Worm (Caenorhabditis elegans): ENCODE measurements around the gene cept-1.

Gene cept-1

DNA sequence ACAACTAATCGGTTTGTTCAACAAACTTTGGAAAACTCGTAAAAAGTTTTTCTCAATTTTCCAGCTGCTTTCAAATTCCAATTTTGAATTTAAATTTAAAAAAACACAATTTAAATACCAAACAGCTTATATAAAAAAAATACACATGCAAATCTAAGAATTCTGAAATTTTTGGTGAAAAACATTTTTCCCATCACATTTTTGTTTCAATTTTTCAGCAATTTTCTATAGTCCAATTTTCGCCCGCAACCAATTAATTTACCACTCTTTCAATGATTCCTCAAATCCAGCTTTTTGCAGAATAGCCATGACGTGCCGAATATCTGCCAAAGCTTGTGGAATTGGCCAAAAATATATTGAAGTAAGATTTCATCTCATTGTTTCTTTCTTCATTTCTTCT, at the start of gene cept-1:
TSS of gene cept-1 (plus strand) at position 301 of the 400 bp plus-strand sequence.
- TF ChIP-seq pha-4 (tag; optimal IDR thresholded peaks at IDR 0.05): no peak
- no peak for TF ChIP-seq skn-1 (tag; optimal IDR thresholded peaks at IDR 0.05)
- no peak for TF ChIP-seq elt-2 (tag; optimal IDR thresholded peaks at IDR 0.05)
- TF ChIP-seq ztf-11 (tag; optimal IDR thresholded peaks at IDR 0.05): no peak
- TF ChIP-seq nhr-43 (tag; optimal IDR thresholded peaks at IDR 0.05; ENCODE audit: poor library complexity, severe bottlenecking): no peak

ce11 chrX:12712353-12712752, 49.5 kb upstream of the cept-1 start, which contains the start of gene rgs-2:
TSS of gene rgs-2 (plus strand) at chrX:12712653.
- TF ChIP-seq fkh-10 (GFP tag; optimal IDR thresholded peaks at IDR 0.05) (no peak), jun-1 (tag; optimal IDR thresholded peaks at IDR 0.05) (no peak), zag-1 (tag; optimal IDR thresholded peaks at IDR 0.05) (no peak), nhr-237 (tag; optimal IDR thresholded peaks at IDR 0.05) (no peak), snpc-4 (tag; optimal IDR thresholded peaks at IDR 0.05) (no peak), lin-15B (tag; optimal IDR thresholded peaks at IDR 0.05) (no peak), ceh-82 (tag; optimal IDR thresholded peaks at IDR 0.05) (no peak), skn-1 (tag; optimal IDR thresholded peaks at IDR 0.05) (no peak), tbx-2 (tag; optimal IDR thresholded peaks at IDR 0.05) (no peak), nhr-67 (tag; optimal IDR thresholded peaks at IDR 0.05) (no peak), nhr-76 (tag; optimal IDR thresholded peaks at IDR 0.05) (no peak), nhr-43 (tag; optimal IDR thresholded peaks at IDR 0.05; ENCODE audit: poor library complexity, severe bottlenecking) (no peak), fkh-2 (tag; optimal IDR thresholded peaks at IDR 0.05) (no peak), nhr-28 (tag; optimal IDR thresholded peaks at IDR 0.05) (no peak), egl-27 (tag; optimal IDR thresholded peaks at IDR 0.05) (no peak), eor-1 (tag; optimal IDR thresholded peaks at IDR 0.05) (no peak), ztf-11 (tag; optimal IDR thresholded peaks at IDR 0.05) (no peak), ceh-9 (tag; optimal IDR thresholded peaks at IDR 0.05) (no peak), fos-1 (tag; optimal IDR thresholded peaks at IDR 0.05) (no peak)

DNA sequence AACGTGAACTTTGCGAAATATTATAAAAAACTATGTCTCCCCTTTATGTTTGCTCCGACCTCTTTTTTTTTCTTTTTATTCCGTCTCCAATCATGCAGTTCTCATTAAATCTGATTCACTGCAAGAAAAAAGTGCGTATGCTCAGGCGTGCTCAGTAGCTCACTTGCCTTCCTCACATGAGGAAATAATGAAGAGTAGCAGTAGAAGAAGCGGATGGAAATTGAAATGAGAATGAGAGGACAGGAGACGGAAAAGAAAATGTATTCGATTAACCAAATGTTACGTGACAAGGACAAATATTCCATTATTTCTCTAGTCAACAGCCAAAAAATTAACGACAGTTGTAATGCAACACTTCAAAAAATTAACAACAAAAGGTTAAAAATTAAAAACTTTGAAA, 48.9 kb upstream of the cept-1 start:
- TF ChIP-seq ceh-16 (tag; optimal IDR thresholded peaks at IDR 0.05) (no peak), eor-1 (tag; optimal IDR thresholded peaks at IDR 0.05) (no peak), nhr-67 (tag; optimal IDR thresholded peaks at IDR 0.05) (no peak), nhr-43 (tag; optimal IDR thresholded peaks at IDR 0.05; ENCODE audit: poor library complexity, severe bottlenecking) (no peak), nfya-1 (tag; optimal IDR thresholded peaks at IDR 0.05; ENCODE audit: insufficient read depth) (peak; percentile 12), mdl-1 (tag; optimal IDR thresholded peaks at IDR 0.05) (no peak), nhr-28 (tag; optimal IDR thresholded peaks at IDR 0.05) (no peak)

ce11 chrX:12721429-12721828, 40.4 kb upstream of the cept-1 start:
- TF ChIP-seq fkh-10 (GFP tag; optimal IDR thresholded peaks at IDR 0.05) (no peak), pha-4 (tag; optimal IDR thresholded peaks at IDR 0.05) (peak; percentile 67)

DNA sequence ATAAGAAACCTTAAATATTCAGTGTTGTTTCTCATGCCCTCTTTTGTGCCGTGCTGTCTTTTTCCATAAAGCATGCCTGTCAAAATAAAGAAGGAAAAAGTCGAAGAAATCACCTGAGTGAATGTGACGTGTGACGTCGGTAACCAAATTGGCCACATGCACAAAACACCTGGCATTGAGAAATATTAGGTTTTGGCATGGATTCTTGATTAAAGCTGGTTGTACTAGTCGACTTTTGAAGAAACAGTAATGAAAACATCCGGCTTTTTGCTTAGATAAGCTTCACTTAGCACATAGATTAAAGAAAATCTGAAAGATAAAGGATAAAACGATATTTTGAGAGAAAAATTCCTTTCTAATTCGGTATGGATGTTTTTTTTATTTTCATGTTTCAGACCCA, 35.7 kb upstream of the cept-1 start:
- TF ChIP-seq pqm-1 (tag; optimal IDR thresholded peaks at IDR 0.05): no peak
- TF ChIP-seq eor-1 (tag; optimal IDR thresholded peaks at IDR 0.05): no peak
- no peak for TF ChIP-seq sea-2 (GFP tag; optimal IDR thresholded peaks at IDR 0.05)
- TF ChIP-seq ceh-82 (tag; optimal IDR thresholded peaks at IDR 0.05): no peak
- TF ChIP-seq unc-39 (tag; optimal IDR thresholded peaks at IDR 0.05): no peak
- no peak for TF ChIP-seq nhr-43 (tag; optimal IDR thresholded peaks at IDR 0.05; ENCODE audit: poor library complexity, severe bottlenecking)
- TF ChIP-seq zag-1 (tag; optimal IDR thresholded peaks at IDR 0.05): no peak

- TF ChIP-seq fkh-2 (tag; optimal IDR thresholded peaks at IDR 0.05) (no peak), tbx-2 (tag; optimal IDR thresholded peaks at IDR 0.05) (no peak), pqm-1 (tag; optimal IDR thresholded peaks at IDR 0.05) (no peak), nfya-1 (tag; optimal IDR thresholded peaks at IDR 0.05; ENCODE audit: insufficient read depth) (no peak)
Measured at ce11 chrX:12730075-12730474, 31.8 kb upstream of the cept-1 start.

DNA sequence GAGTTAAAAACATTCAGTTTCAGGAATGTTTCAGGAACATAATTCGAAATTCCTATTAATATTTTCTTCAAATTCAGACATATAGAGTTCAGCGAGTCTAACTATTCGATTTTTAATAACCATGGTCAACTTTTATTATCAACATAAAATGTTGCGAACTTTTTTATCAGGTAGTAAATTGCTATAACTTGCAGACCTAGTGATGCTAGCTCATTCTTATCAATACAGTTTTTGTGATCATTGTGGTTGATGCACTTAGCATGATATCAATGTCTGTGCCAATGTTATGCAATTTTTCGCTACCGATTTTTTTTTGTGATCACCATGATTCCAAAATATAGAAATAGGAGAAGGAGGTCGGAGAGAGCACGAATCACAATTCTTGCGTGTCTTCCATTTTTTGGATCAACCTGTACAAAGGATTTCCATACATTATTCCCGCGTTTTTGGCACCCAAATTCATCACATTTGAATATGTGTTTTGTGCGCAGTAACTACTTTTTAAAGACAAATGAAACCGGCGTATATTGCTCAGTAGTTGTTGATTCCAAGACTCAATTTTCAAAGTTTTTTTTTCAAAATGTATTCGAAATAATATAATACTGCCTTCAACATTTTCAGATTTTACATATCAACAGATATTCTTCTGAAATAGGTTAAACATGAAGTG, 30.6 kb upstream of the cept-1 start, which contains the start of gene pgp-12:
TSS of gene pgp-12 (plus strand) at position 620 of the 670 bp plus-strand sequence.
- TF ChIP-seq ceh-16 (tag; optimal IDR thresholded peaks at IDR 0.05) (no peak), pqm-1 (tag; optimal IDR thresholded peaks at IDR 0.05) (peak; percentile 51), elt-2 (tag; optimal IDR thresholded peaks at IDR 0.05) (peak; percentile 49)
